Fruit fly (Drosophila melanogaster) whole organism, prepupa: ENCODE results near the gene Zasp66.
A peak's percentile ranks its signal among the peaks of the same experiment; 100 is the strongest.

ENCODE experiments used
- CG11762 ChIP-seq: fragments of 200-800 bp; sonication (Bioruptor generic); optimal IDR thresholded peaks from 3 replicates; lab custom pipeline; 2016; ENCODE audit warnings: missing biosample characterization, missing genetic modification characterization; ENCODE audit not compliant: insufficient read depth
- Eip93F ChIP-seq: fragments of 200-800 bp; sonication (Bioruptor generic); optimal IDR thresholded peaks from 2 replicates; lab custom pipeline; 2016; ENCODE audit warnings: missing biosample characterization, mild to moderate bottlenecking, missing genetic modification characterization
- Met ChIP-seq: fragments of 200-800 bp; sonication (Bioruptor generic); optimal IDR thresholded peaks from 3 replicates; lab custom pipeline; 2016; ENCODE audit warnings: missing biosample characterization, missing genetic modification characterization
- Sox102F ChIP-seq: fragments of 200-800 bp; sonication (Bioruptor generic); optimal IDR thresholded peaks from 2 replicates; lab custom pipeline; 2016; ENCODE audit warnings: missing biosample characterization, mild to moderate bottlenecking, missing genetic modification characterization
- acj6 ChIP-seq: fragments of 200-800 bp; sonication (Bioruptor generic); optimal IDR thresholded peaks from 3 replicates; lab custom pipeline; 2016; ENCODE audit warnings: missing biosample characterization, missing genetic modification characterization
- dsx ChIP-seq: fragments of 200-800 bp; optimal IDR thresholded peaks from 3 replicates; lab custom pipeline; 2019; ENCODE audit warnings: missing biosample characterization, mild to moderate bottlenecking, missing genetic modification characterization, moderate library complexity; ENCODE audit not compliant: poor library complexity, severe bottlenecking
- esn ChIP-seq: fragments of 200-800 bp; sonication (Bioruptor generic); optimal IDR thresholded peaks from 2 replicates; lab custom pipeline; 2016; ENCODE audit warnings: missing biosample characterization, mild to moderate bottlenecking, missing genetic modification characterization, moderate library complexity

dm6 chr3L:8656725-8657428 is 32.7 kb downstream of the Zasp66 start:
- TF ChIP-seq Sox102F (GFP tag; lab: Kevin White, UChicago) (peak; percentile 96), Met (peak; percentile 98), CG11762 (peak; percentile 88), acj6 (GFP tag; lab: Kevin White, UChicago) (peak; percentile 95), dsx (GFP tag; lab: Kevin White, UChicago) (peak; percentile 52), esn (GFP tag; lab: Kevin White, UChicago) (peak; percentile 95), Eip93F (no peak)
